Worm (Caenorhabditis elegans): ENCODE results near the gene B0491.6.
A peak's percentile ranks its signal among the peaks of the same experiment; 100 is the strongest.

B0491.6 gene

DNA sequence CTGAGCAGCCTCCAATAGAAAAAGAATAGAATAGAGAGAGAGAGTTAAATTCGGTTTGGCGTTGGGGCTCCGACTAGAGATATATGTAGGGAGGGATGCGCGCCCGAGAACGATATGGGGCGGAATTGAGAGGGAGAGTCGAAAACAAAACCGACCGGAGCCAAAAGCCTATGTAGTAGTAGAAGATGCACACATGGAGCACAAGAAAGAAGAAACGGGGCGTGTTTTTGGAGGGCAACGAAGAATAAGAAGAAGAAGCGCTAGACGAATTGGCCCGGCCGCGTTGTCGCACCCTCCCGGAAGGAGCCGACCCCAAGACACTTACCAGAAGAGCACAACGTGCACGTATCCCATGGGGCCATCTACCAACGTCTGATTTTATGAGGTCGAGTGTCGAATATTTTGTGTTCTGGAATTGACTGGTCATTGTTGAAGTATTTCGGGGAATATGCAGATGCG lies 19.1 kb downstream of the B0491.6 start, which contains the start of gene tag-180:
tag-180 (minus strand) TSS at position 409 of the 459 bp plus-strand sequence.
- TF ChIP-seq zfh-2 (GFP tag; conservative IDR thresholded peaks at IDR 0.05) = peak; percentile 37; the same call in 1 of the 2 replicates
- TF ChIP-seq ets-4 (GFP tag; optimal IDR thresholded peaks at IDR 0.05) = no peak
- TF ChIP-seq snpc-1.3 (tag; optimal IDR thresholded peaks at IDR 0.05; ENCODE audit: insufficient read depth) = no peak
- no peak for TF ChIP-seq F55B11.4 (tag; optimal IDR thresholded peaks at IDR 0.05; ENCODE audit: borderline replicate concordance, insufficient read depth)
- no peak for TF ChIP-seq B0261.1 (tag; optimal IDR thresholded peaks at IDR 0.05)
- TF ChIP-seq ceh-91 (GFP tag; IDR thresholded peaks at IDR 0.05) = no peak

DNA sequence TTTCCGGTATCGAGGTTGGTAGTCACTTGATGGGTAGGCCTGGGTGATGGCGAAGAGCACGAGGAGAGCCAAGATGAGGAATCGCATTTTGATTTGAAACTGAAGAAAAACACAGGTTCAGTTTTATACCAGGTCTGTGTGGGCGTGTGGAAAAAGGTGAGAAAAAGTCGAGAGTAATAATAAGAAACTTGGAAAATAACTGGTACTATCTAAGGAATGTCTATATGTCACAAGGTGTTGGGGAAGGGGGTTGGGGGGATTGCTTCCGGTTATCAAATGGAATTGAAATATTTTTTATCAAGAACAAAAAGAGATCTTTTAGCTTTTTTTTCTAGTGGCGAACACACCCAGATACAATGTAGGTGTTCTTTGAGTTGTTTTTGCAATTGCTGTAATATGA lies 28.6 kb downstream of the B0491.6 start, which contains the start of gene nlp-51:
nlp-51 (minus strand) TSS at position 101 of the 400 bp plus-strand sequence.
- no peak for TF ChIP-seq lsl-1 (GFP tag; optimal IDR thresholded peaks at IDR 0.05)
- no peak for TF ChIP-seq B0019.2 (GFP tag; conservative IDR thresholded peaks at IDR 0.05)
- TF ChIP-seq madf-8 (GFP tag; conservative IDR thresholded peaks at IDR 0.05) = no peak
- no peak for TF ChIP-seq F49E8.2 (tag; optimal IDR thresholded peaks at IDR 0.05; ENCODE audit: insufficient read depth)
- TF ChIP-seq F57C9.4 (tag; optimal IDR thresholded peaks at IDR 0.05) = no peak
- no peak for TF ChIP-seq atf-7 (tag; optimal IDR thresholded peaks at IDR 0.05)
- no peak for TF ChIP-seq ztf-3 (GFP tag; optimal IDR thresholded peaks at IDR 0.05)

DNA sequence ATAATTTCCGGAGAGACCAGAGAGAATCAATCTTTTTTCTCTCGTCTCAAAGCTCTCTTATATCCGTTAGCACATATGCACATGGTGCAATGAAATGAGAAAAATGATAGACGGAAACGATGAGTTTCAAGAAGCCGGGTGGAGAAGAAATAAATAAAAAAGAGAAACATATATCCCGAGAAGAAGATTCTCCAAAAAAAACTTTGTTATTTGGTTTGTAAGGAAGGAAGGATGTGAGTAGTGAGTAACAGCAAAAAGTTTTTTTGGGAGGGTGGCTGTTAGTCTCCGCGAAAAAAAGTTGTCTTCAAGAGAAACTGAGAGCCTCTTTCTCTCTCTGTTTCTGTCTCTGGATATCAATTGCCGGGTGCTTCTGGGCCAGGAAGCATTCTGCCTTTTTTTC lies 31.5 kb downstream of the B0491.6 start:
- no peak for TF ChIP-seq dox-1 (GFP tag; IDR thresholded peaks at IDR 0.05)
- TF ChIP-seq snpc-1.1 (tag; optimal IDR thresholded peaks at IDR 0.05; ENCODE audit: insufficient read depth) = no peak
- no peak for TF ChIP-seq D2030.7 (GFP tag; IDR thresholded peaks at IDR 0.05)
- TF ChIP-seq nfya-2 (GFP tag; IDR thresholded peaks at IDR 0.05) = no peak
- no peak for TF ChIP-seq rec-8 (tag; optimal IDR thresholded peaks at IDR 0.05)
- TF ChIP-seq ztf-6 (GFP tag; IDR thresholded peaks at IDR 0.05) = no peak
- no peak for TF ChIP-seq lsy-27 (tag; optimal IDR thresholded peaks at IDR 0.05; ENCODE audit: borderline replicate concordance, insufficient read depth)
- TF ChIP-seq lin-54 (GFP tag; optimal IDR thresholded peaks at IDR 0.05) = no peak
- no peak for TF ChIP-seq F22D6.2 (tag; optimal IDR thresholded peaks at IDR 0.05)
- no peak for TF ChIP-seq ZK185.1 (tag; optimal IDR thresholded peaks at IDR 0.05; ENCODE audit: poor library complexity, severe bottlenecking)
- no peak for TF ChIP-seq rpc-1 (optimal IDR thresholded peaks at IDR 0.05)
- no peak for TF ChIP-seq rpc-1 (tag; optimal IDR thresholded peaks at IDR 0.05)
- TF ChIP-seq sptf-2 (GFP tag; optimal IDR thresholded peaks at IDR 0.05) = no peak
- TF ChIP-seq F52B5.7 (tag; optimal IDR thresholded peaks at IDR 0.05) = no peak
- TF ChIP-seq nhr-27 (tag; optimal IDR thresholded peaks at IDR 0.05) = no peak
- no peak for TF ChIP-seq egl-18 (GFP tag; IDR thresholded peaks at IDR 0.05)

DNA sequence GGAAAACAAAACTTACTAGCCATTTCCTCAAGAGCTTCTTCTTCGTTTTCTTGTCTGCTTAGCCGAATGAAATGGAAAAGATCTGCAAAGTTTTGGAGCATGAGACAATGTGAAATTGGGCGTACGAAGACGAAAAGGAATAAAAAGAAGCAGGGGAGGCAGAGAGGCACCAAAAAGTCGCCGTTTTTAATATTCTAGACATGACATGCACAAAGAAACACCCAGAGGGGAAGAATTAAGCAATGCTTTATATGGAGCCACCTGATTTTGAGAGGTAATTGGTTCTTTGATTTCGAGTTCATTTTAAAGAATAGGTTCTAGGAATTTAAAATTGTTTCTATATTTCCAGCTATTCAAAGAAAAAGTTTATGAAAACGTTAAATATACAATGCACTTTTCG lies 34.0 kb downstream of the B0491.6 start, which contains the start of gene T24F1.4:
T24F1.4 (minus strand) TSS at position 101 of the 400 bp plus-strand sequence.
- TF ChIP-seq F23B12.7 (tag; optimal IDR thresholded peaks at IDR 0.05; ENCODE audit: insufficient read depth) (no peak), mel-28 (tag; optimal IDR thresholded peaks at IDR 0.05; ENCODE audit: borderline replicate concordance) (no peak), mcd-1 (GFP tag; IDR thresholded peaks at IDR 0.05) (no peak)

All from whole organism, young adult.